Worm (Caenorhabditis elegans): ENCODE measurements around the gene C05C10.7.

C05C10.7 gene

DNA sequence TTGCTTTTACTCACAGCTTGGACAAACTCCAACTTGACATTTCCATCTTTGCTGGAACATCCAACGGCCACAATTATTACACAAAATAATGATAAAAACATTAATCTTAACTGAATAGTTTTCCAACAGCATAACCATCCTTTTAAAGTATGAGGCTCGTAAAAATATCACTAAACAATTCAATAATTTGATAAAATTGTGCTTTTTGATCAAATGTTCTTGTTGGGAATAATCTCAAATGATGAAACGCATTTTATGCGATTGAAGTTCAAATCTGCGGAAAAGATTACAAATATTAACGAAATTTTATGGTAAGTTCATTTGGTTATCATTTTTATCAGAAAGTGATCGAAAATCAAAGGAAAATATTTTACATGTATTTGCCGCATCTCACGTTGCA lies 18.3 kb downstream of the C05C10.7 start, which contains the start of gene pho-10:
Gene pho-10, minus strand, starts transcription at position 101 of the 400 bp plus-strand sequence.
- no peak for TF ChIP-seq unc-62 (GFP tag; optimal IDR thresholded peaks at IDR 0.05)

DNA sequence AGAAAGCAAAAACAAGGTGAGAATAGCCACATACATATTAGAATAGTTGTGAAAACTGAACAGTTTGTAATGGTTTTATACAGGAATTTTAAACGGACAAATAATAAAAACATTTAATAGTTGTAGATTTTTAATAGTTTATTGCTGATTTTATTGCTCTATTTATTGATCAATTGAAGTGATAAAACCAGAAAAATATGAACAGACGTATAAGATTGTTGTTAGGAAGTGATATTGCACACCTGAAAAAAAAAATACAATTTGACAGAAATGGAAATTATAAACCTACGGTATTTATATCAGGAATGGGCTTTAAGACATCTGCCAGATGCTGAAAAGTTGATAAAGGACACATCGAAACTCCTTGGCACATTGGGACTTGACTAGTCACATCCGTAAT lies 20.9 kb downstream of the C05C10.7 start, which contains the start of gene C05C10.8:
Gene C05C10.8, minus strand, starts transcription at position 101 of the 400 bp plus-strand sequence.
- no peak for TF ChIP-seq unc-62 (GFP tag; optimal IDR thresholded peaks at IDR 0.05)

DNA sequence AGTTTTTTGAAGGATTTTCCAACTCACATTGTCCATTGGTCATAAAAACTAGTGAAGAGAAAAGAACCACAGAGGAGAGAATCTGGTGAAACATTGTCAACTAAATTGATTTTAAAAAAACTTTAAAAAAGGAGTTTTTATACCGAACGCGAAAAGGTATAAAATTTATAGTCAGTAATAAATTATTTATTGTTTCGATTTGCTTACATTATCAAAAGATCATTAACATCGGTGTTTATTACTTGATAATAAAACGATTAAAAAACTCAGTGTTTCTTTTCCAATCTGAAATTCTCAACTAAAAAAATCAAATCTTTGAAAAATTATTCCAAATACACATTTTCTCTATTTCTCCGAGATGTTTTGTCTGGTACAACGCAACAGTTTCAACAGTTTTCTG lies 22.6 kb downstream of the C05C10.7 start, which contains the start of gene F26C11.4:
Gene F26C11.4, minus strand, starts transcription at position 101 of the 400 bp plus-strand sequence.
- no peak for TF ChIP-seq unc-62 (GFP tag; optimal IDR thresholded peaks at IDR 0.05)

DNA sequence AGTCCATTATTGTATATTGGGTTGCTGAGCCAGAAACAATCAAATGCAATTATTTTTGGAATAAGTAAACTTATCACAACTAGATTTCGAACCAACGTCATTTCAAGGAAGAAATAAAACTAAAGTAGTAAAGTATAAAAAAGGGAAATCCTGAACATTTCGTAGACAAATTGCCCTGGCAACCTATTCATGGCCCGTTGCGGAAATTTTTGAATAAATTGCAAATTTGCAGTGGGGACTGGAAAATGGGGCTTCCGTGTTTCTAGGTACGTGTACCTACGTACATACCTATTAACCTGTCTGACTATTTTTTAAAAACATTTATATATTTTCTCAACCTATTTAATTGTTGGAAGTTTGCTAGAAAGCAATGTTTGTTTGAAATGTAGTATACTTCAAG lies 23.8 kb downstream of the C05C10.7 start, which contains the start of gene F26C11.3:
Gene F26C11.3, minus strand, starts transcription at position 101 of the 400 bp plus-strand sequence.
- no peak for TF ChIP-seq unc-62 (GFP tag; optimal IDR thresholded peaks at IDR 0.05)

DNA sequence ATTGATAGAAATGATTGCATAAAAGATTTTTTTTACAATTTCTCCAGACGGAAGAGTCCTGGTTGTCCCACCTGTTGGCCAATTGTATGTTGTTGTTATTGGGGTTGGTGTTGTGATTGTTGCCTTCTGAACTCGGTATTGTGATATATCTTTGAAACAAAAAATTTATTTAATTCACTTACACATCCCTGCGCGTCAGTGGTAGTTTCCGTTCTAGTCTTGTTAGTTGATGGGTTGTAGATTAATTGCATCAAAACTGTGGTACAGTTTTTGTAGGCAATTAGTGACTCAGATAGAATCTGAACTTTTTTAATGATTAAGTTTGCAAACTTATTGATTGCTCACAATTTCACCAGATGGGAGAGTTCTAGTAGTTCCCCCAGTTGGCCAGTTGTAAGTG lies 34.3 kb downstream of the C05C10.7 start:
- TF ChIP-seq unc-62 (GFP tag; optimal IDR thresholded peaks at IDR 0.05), result no peak

DNA sequence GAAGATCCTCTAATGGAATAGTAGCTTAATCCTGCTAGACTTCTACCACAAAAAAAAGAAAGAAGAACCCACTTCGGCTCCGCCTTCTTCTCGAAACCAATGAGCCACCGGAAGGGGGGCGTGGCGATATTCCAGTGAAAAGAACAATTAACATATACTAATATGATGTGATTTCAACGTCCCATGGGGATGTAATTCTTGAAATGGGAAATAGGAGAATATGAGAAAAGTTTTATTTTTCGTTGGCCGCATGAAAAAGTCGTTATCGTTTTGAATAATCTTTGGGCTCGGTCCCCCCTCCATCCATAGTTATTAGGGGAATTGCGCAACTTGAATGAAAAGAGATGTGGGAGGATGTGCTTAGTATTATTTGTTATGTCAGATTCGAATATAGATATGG lies 38.5 kb downstream of the C05C10.7 start, which contains the start of gene unc-4:
Gene unc-4, minus strand, starts transcription at position 101 of the 400 bp plus-strand sequence.
- no peak for TF ChIP-seq unc-62 (GFP tag; optimal IDR thresholded peaks at IDR 0.05)

DNA sequence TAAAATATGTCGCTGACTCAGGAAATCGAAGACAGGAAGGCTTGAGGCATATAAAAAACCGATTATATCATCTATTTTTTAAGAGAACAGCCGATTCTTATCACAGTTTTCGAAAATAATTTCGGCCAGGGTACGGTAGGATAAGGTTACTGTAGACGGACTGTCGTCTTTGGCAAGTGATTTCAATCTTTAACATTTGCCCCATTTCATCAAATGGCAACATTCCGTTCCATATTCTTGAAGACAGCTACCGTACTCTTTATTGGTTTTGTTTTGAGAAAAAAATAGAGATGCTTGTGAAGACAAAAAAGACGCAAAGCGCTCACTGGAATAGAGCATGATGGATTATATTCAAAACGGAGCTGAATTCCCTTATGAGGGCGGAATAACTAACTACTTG lies 40.0 kb downstream of the C05C10.7 start:
- no peak for TF ChIP-seq unc-62 (GFP tag; optimal IDR thresholded peaks at IDR 0.05)

DNA sequence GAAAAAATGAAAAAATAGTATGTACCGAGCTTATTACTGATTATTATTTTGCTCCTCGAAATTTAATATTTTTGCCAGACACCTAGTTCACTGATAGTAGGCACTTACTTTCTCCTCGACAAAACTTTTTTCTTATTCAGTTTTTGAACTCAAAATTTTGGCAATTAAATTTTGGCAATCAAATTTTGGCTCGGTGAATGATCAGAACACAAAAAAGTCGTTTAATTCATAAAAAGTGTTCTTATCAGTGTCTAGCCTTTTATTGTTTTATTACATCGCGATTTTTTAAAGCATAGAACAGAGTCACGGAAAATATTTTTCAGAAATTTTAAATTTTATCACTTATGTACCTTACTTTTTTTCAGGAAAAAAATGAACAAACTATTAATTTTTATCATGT lies 43.6 kb downstream of the C05C10.7 start:
- TF ChIP-seq unc-62 (GFP tag; optimal IDR thresholded peaks at IDR 0.05), result no peak

DNA sequence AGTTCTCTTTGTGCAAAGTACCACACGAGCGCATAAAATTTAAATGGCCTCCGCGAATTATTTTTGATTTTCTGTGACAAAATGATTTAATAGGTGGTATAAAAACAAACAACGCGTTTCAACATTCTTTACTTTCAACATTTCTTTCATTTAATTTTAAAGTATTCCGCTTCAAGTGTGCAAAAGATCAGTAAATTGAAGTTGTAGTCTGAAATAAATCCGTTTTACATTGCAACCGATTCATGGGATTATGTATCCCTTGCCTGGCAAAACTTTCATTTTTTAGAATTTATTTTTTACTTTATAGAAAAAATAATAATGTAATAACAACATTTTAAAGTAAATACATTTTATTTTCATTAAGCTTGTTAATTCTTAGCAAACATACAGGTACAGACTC lies 44.3 kb downstream of the C05C10.7 start, which contains the start of gene F26C11.1:
Gene F26C11.1, plus strand, starts transcription at position 301 of the 400 bp plus-strand sequence.
- TF ChIP-seq unc-62 (GFP tag; optimal IDR thresholded peaks at IDR 0.05), result no peak

DNA sequence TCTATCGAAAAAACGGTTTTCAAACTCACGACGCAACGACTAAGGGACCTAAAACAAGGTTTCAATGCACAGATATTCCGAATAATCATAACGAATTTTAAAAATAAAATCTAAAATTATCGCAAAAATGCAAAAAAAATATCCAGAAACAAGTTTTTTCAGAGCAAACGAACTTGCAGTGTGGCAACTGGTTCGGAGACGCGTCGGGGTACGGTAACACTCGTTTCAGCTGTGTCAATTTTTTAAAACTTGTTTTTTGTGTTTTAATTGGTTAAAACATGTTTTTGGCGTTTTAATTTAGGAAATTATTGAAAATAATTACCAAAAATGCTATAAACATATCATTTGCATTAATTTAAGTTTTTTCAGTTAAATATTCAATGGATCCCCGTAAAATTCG lies 46.4 kb downstream of the C05C10.7 start, which contains the start of gene C08H9.16:
Gene C08H9.16, plus strand, starts transcription at position 370 of the 400 bp plus-strand sequence.
- TF ChIP-seq unc-62 (GFP tag; optimal IDR thresholded peaks at IDR 0.05), result no peak

DNA sequence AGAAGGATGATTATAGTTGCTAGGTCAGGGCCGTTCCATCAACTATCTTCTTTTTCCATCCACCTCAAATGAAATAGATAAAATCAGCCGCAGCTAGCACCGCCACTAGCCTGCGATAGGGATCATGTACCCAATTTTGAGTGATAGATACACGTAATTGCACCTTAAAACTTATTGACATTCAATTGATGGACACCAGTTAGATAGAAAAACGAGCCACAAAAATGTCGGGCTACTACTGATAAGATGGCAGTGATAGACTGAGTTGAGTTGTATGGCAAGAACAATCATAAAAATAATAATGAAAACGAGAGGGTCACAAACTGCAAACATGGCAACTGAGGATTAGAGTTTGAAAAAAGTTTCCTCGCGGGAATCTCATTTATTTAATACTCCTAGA lies 46.9 kb downstream of the C05C10.7 start:
- TF ChIP-seq unc-62 (GFP tag; optimal IDR thresholded peaks at IDR 0.05), result no peak

DNA sequence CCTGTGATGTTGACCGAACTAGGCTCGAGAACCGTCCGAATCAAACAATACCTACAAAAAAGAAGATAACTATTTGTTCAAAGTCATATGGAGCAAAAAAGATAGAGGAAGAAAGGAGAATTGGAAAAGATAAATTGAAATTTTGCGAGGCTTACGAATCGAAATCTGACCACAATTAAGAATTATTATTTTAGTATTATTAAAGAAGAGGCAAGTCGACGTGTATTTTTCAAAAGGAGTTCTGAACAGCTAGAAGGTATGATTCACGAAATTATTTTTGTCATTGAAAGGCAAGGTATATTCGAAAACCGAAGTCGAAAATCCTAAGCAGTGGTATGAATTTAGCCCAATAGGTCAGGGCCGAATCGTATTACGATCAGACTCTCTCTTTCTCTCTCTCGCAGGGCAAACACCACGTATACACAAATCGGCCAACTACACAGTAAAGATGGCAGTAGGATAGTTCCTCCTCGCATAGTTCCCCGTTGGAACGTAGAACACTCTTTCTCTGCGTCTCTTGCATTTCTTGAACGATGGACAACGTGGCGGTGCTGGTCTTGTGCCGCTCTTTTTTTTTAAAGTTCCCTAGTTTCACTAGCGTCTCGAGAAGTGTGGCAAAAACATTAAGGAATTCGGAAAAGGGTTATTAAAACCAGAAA lies 47.6 kb downstream of the C05C10.7 start, which contains the start of gene vgln-1:
Gene vgln-1, minus strand, starts transcription at position 51 of the 659 bp plus-strand sequence.
- TF ChIP-seq unc-62 (GFP tag; optimal IDR thresholded peaks at IDR 0.05), result no peak

DNA sequence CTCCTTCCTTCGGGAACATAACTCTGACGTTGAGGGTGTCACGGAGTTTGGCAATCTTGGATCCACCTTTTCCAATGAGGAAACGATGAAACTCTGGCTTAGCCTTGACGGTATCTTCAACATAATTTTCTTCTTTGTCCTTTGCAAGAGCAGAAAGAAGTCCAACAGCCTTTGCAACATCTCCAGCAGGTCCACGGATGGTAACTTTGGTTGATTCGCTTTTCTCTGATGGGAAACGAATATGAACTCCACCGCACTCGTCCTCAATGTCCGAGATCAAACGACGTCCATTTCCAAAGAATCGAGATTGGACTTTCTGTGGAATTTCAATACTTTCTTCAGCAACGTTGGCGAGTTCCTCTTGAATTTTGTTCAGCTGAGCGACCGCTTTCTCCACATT lies 50.2 kb downstream of the C05C10.7 start:
- no peak for TF ChIP-seq unc-62 (GFP tag; optimal IDR thresholded peaks at IDR 0.05)
